Fruit fly (Drosophila melanogaster): ENCODE data around the gene Mcr.

- no peak for TF ChIP-seq h (optimal IDR thresholded peaks at IDR 0.05)
- TF ChIP-seq Spps (tag; optimal IDR thresholded peaks at IDR 0.05) = no peak
- no peak for TF ChIP-seq CG18764 (GFP tag; optimal IDR thresholded peaks at IDR 0.05)
- TF ChIP-seq Myb (GFP tag; optimal IDR thresholded peaks at IDR 0.05) = no peak
- no peak for TF ChIP-seq Fer2 (tag; optimal IDR thresholded peaks at IDR 0.05)
- no peak for TF ChIP-seq ERR (GFP tag; optimal IDR thresholded peaks at IDR 0.05)
- TF ChIP-seq CG17802 (tag; optimal IDR thresholded peaks at IDR 0.05) = no peak
- TF ChIP-seq CG4282 (GFP tag; optimal IDR thresholded peaks at IDR 0.05) = no peak
- no peak for TF ChIP-seq CG16863 (GFP tag; optimal IDR thresholded peaks at IDR 0.05)
- TF ChIP-seq zfh2 (GFP tag; optimal IDR thresholded peaks at IDR 0.05) = no peak
- no peak for TF ChIP-seq Bdp1 (GFP tag; optimal IDR thresholded peaks at IDR 0.05)
- no peak for TF ChIP-seq CG1602 (GFP tag; optimal IDR thresholded peaks at IDR 0.05)
Observed at dm6 chr2L:8031588-8031987, 51.2 kb downstream of the Mcr start.
